Worm (Caenorhabditis elegans) whole organism, midembryonic: Measurements from ENCODE around the gene C01C4.3.

Experiments used
- T22C8.4 ChIP-seq: fragments of 200-800 bp; sonication (Bioruptor generic); IDR thresholded peaks from 2 replicates; pipeline ENCODE4 v1.3.6; 2022; ENCODE audit warnings: missing genetic modification characterization, missing compliant biosample characterization
- cog-1 ChIP-seq: sonication (generic microtip); optimal IDR thresholded peaks from 2 replicates; lab custom pipeline; 2016; ENCODE audit warnings: missing genetic modification characterization, missing compliant biosample characterization
- flt-1 ChIP-seq: fragments of 200-800 bp; sonication (Bioruptor generic); IDR thresholded peaks from 2 replicates; pipeline ENCODE4 v1.3.6; 2022; ENCODE audit warnings: missing genetic modification characterization, missing compliant biosample characterization
- klf-2 ChIP-seq: fragments of 200-800 bp; sonication (Bioruptor generic); conservative IDR thresholded peaks from 2 replicates; pipeline ENCODE4 v1.3.6; 2022; ENCODE audit warnings: missing genetic modification reagents, missing genetic modification characterization, missing compliant biosample characterization
- ref-1 ChIP-seq: fragments of 200-800 bp; sonication (Bioruptor generic); conservative IDR thresholded peaks from 2 replicates; pipeline ENCODE4 v1.3.6; 2022; ENCODE audit warnings: missing genetic modification reagents, missing genetic modification characterization, missing compliant biosample characterization
- tab-1 ChIP-seq: fragments of 200-800 bp; sonication (Bioruptor generic); IDR thresholded peaks from 2 replicates; pipeline ENCODE4 v1.3.6; 2022; ENCODE audit warnings: missing genetic modification characterization, missing compliant biosample characterization
- ztf-23 ChIP-seq: fragments of 200-800 bp; sonication (Bioruptor generic); IDR thresholded peaks from 2 replicates; pipeline ENCODE4 v1.3.6; 2022; ENCODE audit warnings: missing genetic modification reagents, missing genetic modification characterization, missing compliant biosample characterization
- ztf-29 ChIP-seq: fragments of 200-800 bp; sonication (Bioruptor generic); IDR thresholded peaks from 2 replicates; pipeline ENCODE4 v1.3.6; 2022; ENCODE audit warnings: missing genetic modification reagents, missing genetic modification characterization, missing compliant biosample characterization

DNA sequence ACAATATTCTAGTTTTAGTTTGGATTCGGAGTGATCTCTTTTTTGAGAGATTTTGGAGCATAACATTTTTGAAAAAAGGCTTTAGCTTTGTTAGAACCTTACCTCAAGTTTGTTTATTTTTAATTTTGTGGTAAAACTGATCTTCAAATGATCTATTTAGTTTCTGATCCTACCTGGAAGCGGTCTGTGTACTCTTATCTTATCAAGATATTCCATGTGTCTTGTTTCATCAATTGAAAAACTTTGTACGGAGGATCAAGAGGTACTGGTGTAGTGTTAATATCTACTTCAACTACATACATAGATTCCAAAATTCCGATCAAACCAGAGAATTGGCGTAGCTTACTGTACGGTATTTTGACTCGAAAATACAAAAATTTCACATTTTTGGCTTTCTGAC, 59.0 kb downstream of the C01C4.3 start:
- TF ChIP-seq ztf-29 (GFP tag; lab: Robert Waterston, UW) (no peak), ztf-23 (GFP tag; lab: Robert Waterston, UW) (no peak), T22C8.4 (GFP tag; lab: Robert Waterston, UW) (no peak), klf-2 (no peak), ref-1 (no peak), flt-1 (GFP tag; lab: Robert Waterston, UW) (no peak), cog-1 (tag; lab: Kevin White, UChicago) (no peak), tab-1 (GFP tag; lab: Robert Waterston, UW) (no peak)
